Fruit fly (Drosophila melanogaster): ENCODE data around the gene VAChT.

The VAChT gene

DNA sequence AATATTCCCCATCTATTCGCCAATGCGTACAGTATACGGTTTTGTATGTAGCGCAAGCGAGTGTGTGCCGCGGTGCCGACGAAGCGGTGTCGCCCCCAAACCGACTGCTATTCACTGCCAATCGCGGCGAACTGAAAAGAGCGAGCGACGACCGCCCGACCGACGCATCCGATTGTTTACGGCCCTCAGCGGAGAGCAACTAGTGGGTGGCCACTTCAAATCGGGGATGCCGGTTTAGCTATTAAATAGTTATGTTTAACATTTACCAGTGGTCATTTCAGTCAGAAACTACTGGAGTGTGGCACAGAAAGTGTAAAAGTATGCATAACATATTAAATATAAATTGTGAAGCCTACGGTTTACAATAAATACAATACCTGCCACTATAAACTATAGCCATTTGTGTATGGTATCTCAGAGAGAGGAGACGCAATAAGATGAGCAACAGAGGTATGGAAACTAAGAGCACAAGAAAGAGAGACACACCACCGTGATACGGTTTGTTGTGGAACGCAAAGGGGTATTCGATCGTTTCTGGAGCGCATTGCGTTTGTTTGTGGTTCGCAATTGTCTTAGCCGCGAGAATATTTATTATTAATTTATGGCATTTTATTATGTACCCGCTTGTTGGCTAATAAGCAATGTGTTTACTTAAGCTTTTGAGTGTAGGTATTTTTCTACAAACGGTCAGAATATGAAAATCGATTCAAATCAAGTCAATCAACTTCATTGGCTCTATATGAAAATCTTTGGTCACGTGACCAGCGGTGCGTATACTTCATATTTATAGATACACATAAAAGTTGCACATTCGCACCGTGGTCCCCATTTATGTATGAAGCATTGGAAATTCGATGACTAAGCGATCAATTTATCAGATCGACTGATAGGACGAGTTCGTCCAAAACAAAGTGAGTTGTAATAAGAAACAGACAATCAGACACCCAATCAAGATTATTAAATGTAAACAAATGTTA lies 35.0 kb downstream of the VAChT start (continued):
- TF ChIP-seq hbn (GFP tag; IDR thresholded peaks at IDR 0.05; ENCODE audit: partially characterized antibody) (peak; percentile 33; the same call in 1 of the 2 replicates), dan (GFP tag; IDR thresholded peaks at IDR 0.05) (no peak), ranshi (GFP tag; IDR thresholded peaks at IDR 0.05) (no peak), corto (GFP tag; optimal IDR thresholded peaks at IDR 0.05) (peak; percentile 8), salm (tag; optimal IDR thresholded peaks at IDR 0.05) (no peak), hb (GFP tag; IDR thresholded peaks at IDR 0.05; ENCODE audit: partially characterized antibody) (no peak), lbe (GFP tag; optimal IDR thresholded peaks at IDR 0.05) (no peak), fu2 (GFP tag; optimal IDR thresholded peaks at IDR 0.05) (no peak), D19A (tag; optimal IDR thresholded peaks at IDR 0.05) (no peak), NFAT (GFP tag; IDR thresholded peaks at IDR 0.05) (peak; percentile 30; the same call in 1 of the 2 replicates), CG2889 (GFP tag; IDR thresholded peaks at IDR 0.05) (no peak), CG12299 (tag; optimal IDR thresholded peaks at IDR 0.05) (no peak), CG2129 (GFP tag; IDR thresholded peaks at IDR 0.05; ENCODE audit: partially characterized antibody) (no peak), MTF-1 (GFP tag; optimal IDR thresholded peaks at IDR 0.05; ENCODE audit: borderline replicate concordance) (no peak), CG10267 (tag; optimal IDR thresholded peaks at IDR 0.05) (no peak), CG3847 (GFP tag; IDR thresholded peaks at IDR 0.05) (peak; percentile 28; the same call in 1 of the 2 replicates), Pdp1 (GFP tag; optimal IDR thresholded peaks at IDR 0.05) (no peak), Nf-YC (tag; optimal IDR thresholded peaks at IDR 0.05) (peak; percentile 67), CG1024 (GFP tag; IDR thresholded peaks at IDR 0.05) (no peak), grn (GFP tag; optimal IDR thresholded peaks at IDR 0.05) (peak; percentile 35), CG18619 (GFP tag; optimal IDR thresholded peaks at IDR 0.05) (no peak), CG1792 (GFP tag; optimal IDR thresholded peaks at IDR 0.05) (no peak), aop (GFP tag; IDR thresholded peaks at IDR 0.05) (no peak), CG2116 (GFP tag; optimal IDR thresholded peaks at IDR 0.05) (no peak), CG11696 (GFP tag; IDR thresholded peaks at IDR 0.05) (no peak), Ets97D (GFP tag; optimal IDR thresholded peaks at IDR 0.05) (no peak), jing (GFP tag; optimal IDR thresholded peaks at IDR 0.05) (no peak), HmgD (GFP tag; optimal IDR thresholded peaks at IDR 0.05) (no peak), Bdp1 (GFP tag; optimal IDR thresholded peaks at IDR 0.05) (no peak), gfzf (GFP tag; optimal IDR thresholded peaks at IDR 0.05) (no peak), Lpt (GFP tag; optimal IDR thresholded peaks at IDR 0.05) (no peak), ato (GFP tag; IDR thresholded peaks at IDR 0.05; ENCODE audit: partially characterized antibody) (no peak), CG3838 (GFP tag; optimal IDR thresholded peaks at IDR 0.05) (no peak), Sry-δ (GFP tag; optimal IDR thresholded peaks at IDR 0.05) (peak; percentile 11), CG33557 (GFP tag; optimal IDR thresholded peaks at IDR 0.05) (no peak), CG8478 (optimal IDR thresholded peaks at IDR 0.05) (no peak), Oaz (GFP tag; IDR thresholded peaks at IDR 0.05) (no peak), scrt (GFP tag; optimal IDR thresholded peaks at IDR 0.05) (peak; percentile 95), zfh2 (GFP tag; optimal IDR thresholded peaks at IDR 0.05) (no peak), CG7963 (GFP tag; IDR thresholded peaks at IDR 0.05; ENCODE audit: partially characterized antibody) (peak; percentile 15; the same call in 1 of the 3 replicates), onecut (GFP tag; IDR thresholded peaks at IDR 0.05) (no peak), E2f2 (GFP tag; IDR thresholded peaks at IDR 0.05) (0 out of 2 replicates have a peak, but pooled peaks have one; percentile 7), dmrt11E (tag; optimal IDR thresholded peaks at IDR 0.05) (no peak), CG1529 (GFP tag; optimal IDR thresholded peaks at IDR 0.05) (no peak), Fer2 (tag; optimal IDR thresholded peaks at IDR 0.05) (no peak), Hsf (GFP tag; optimal IDR thresholded peaks at IDR 0.05) (no peak), CG6683 (GFP tag; optimal IDR thresholded peaks at IDR 0.05) (no peak), CG8281 (tag; optimal IDR thresholded peaks at IDR 0.05) (peak; percentile 9)

Measured in whole organism, embryonic.